Worm (Caenorhabditis elegans) whole organism, L4 larva: Measurements from ENCODE around the gene ZC412.3.

ENCODE experiments used
- D1046.2 ChIP-seq: fragments of 200-800 bp; sonication (Bioruptor generic); IDR thresholded peaks from 2 replicates; pipeline ENCODE4 v1.3.6; 2022; ENCODE audit warnings: missing genetic modification characterization, missing compliant biosample characterization
- F49E8.2 ChIP-seq: sonication (generic microtip); optimal IDR thresholded peaks from 2 replicates; lab custom pipeline; 2016; ENCODE audit warnings: missing compliant biosample characterization, mild to moderate bottlenecking, missing genetic modification characterization, borderline replicate concordance
- Y105C5A.15 ChIP-seq: fragments of 200-800 bp; sonication (Bioruptor generic); IDR thresholded peaks from 2 replicates; pipeline ENCODE4 v1.3.6; 2022; ENCODE audit warnings: missing genetic modification characterization, missing compliant biosample characterization
- Y5F2A.4 ChIP-seq: fragments of 200-800 bp; sonication (Bioruptor generic); optimal IDR thresholded peaks from 2 replicates; lab custom pipeline; 2018; ENCODE audit warnings: mild to moderate bottlenecking, missing genetic modification characterization, missing compliant biosample characterization
- aha-1 ChIP-seq: fragments of 150-350 bp; peaks from one replicate; lab custom pipeline; 2014; ENCODE audit warnings: missing biosample characterization, missing genetic modification characterization
- aly-2 ChIP-seq: sonication (generic microtip); optimal IDR thresholded peaks from 2 replicates; lab custom pipeline; 2018; ENCODE audit warnings: missing biosample characterization, missing genetic modification characterization
- ama-1 ChIP-seq: fragments of 150-350 bp; optimal IDR thresholded peaks from 2 replicates; lab custom pipeline; 2014; ENCODE audit warnings: inconsistent platforms, mixed read lengths
- arid-1 ChIP-seq: fragments of 200-800 bp; sonication (Bioruptor generic); conservative IDR thresholded peaks from 2 replicates; pipeline ENCODE4 v1.3.6; 2022; ENCODE audit warnings: missing genetic modification reagents, missing genetic modification characterization, missing compliant biosample characterization
- ceh-20 ChIP-seq: fragments of 200-800 bp; sonication (Bioruptor generic); IDR thresholded peaks from 2 replicates; pipeline ENCODE4 v1.3.6; 2022; ENCODE audit warnings: missing genetic modification reagents, missing genetic modification characterization, missing compliant biosample characterization
- cey-2 ChIP-seq: sonication (generic microtip); optimal IDR thresholded peaks from 3 replicates; lab custom pipeline; 2017; ENCODE audit warnings: missing genetic modification characterization, mild to moderate bottlenecking, missing compliant biosample characterization, antibody characterized with exemption, borderline replicate concordance; ENCODE audit not compliant: insufficient read depth
- ctbp-1 ChIP-seq: fragments of 200-800 bp; sonication (Bioruptor generic); IDR thresholded peaks from 2 replicates; pipeline ENCODE4 v1.3.6; 2022; ENCODE audit warnings: missing genetic modification reagents, missing genetic modification characterization, missing compliant biosample characterization
- daf-16 ChIP-seq, 3 experiments: sonication (generic microtip); optimal IDR thresholded peaks; 2 replicates each; lab custom pipeline; 2016 to 2017; ENCODE audit warnings: missing genetic modification characterization in 3 of 3, missing genetic modification reagents in 3 of 3, mild to moderate bottlenecking in 2 of 3, missing compliant biosample characterization in 2 of 3, missing biosample characterization in 1 of 3, moderate library complexity in 1 of 3
- daf-8 ChIP-seq: fragments of 200-800 bp; sonication (Bioruptor generic); IDR thresholded peaks from 2 replicates; pipeline ENCODE4 v1.3.6; 2022; ENCODE audit warnings: missing genetic modification characterization, missing compliant biosample characterization
- dmd-6 ChIP-seq: fragments of 200-800 bp; sonication (Bioruptor generic); IDR thresholded peaks from 2 replicates; pipeline ENCODE4 v1.3.6; 2022; ENCODE audit warnings: missing genetic modification reagents, missing genetic modification characterization, missing compliant biosample characterization
- dmd-8 ChIP-seq: fragments of 200-800 bp; sonication (Bioruptor generic); IDR thresholded peaks from 2 replicates; pipeline ENCODE4 v1.3.6; 2022; ENCODE audit warnings: missing genetic modification characterization, missing compliant biosample characterization
- dpl-1 ChIP-seq: fragments of 150-350 bp; optimal IDR thresholded peaks from 2 replicates; lab custom pipeline; 2014; ENCODE audit warnings: missing biosample characterization, missing genetic modification reagents, missing genetic modification characterization
- dve-1 ChIP-seq: sonication (generic microtip); optimal IDR thresholded peaks from 2 replicates; lab custom pipeline; 2017; ENCODE audit warnings: antibody characterized with exemption, mild to moderate bottlenecking, missing genetic modification characterization, missing compliant biosample characterization; ENCODE audit not compliant: insufficient read depth
- egl-27 ChIP-seq: sonication (generic microtip); optimal IDR thresholded peaks from 3 replicates; lab custom pipeline; 2017; ENCODE audit warnings: missing biosample characterization, missing genetic modification reagents, missing genetic modification characterization
- fos-1 ChIP-seq: fragments of 150-350 bp; optimal IDR thresholded peaks from 2 replicates; lab custom pipeline; 2014; ENCODE audit warnings: missing biosample characterization, missing genetic modification characterization
- hif-1 ChIP-seq, 2 experiments: sonication (generic microtip); optimal IDR thresholded peaks; 2 replicates each; lab custom pipeline; 2016 to 2017; ENCODE audit warnings: missing compliant biosample characterization in 2 of 2, missing genetic modification characterization in 2 of 2, missing genetic modification reagents in 2 of 2, missing genotype in 2 of 2, mild to moderate bottlenecking in 1 of 2
- hlh-11 ChIP-seq: fragments of 200-800 bp; sonication (Bioruptor generic); optimal IDR thresholded peaks from 2 replicates; lab custom pipeline; 2018; ENCODE audit warnings: mild to moderate bottlenecking, missing genetic modification characterization, missing compliant biosample characterization
- hlh-30 ChIP-seq: sonication (generic microtip); optimal IDR thresholded peaks from 2 replicates; lab custom pipeline; 2017; ENCODE audit warnings: antibody characterized with exemption, mild to moderate bottlenecking, missing genetic modification characterization, missing compliant biosample characterization; ENCODE audit not compliant: insufficient read depth
- jun-1 ChIP-seq: fragments of 150-350 bp; optimal IDR thresholded peaks from 2 replicates; lab custom pipeline; 2014; ENCODE audit warnings: missing biosample characterization, missing genetic modification reagents, missing genetic modification characterization
- lin-1 ChIP-seq: fragments of 200-800 bp; sonication (Bioruptor generic); IDR thresholded peaks from 2 replicates; pipeline ENCODE4 v1.3.6; 2022; ENCODE audit warnings: missing genetic modification reagents, missing genetic modification characterization, missing compliant biosample characterization
- lin-39 ChIP-seq: fragments of 150-350 bp; optimal IDR thresholded peaks from 2 replicates; lab custom pipeline; 2014; ENCODE audit warnings: missing biosample characterization, missing genetic modification reagents, missing genetic modification characterization
- lsy-2 ChIP-seq, 2 experiments: fragments of 150-350 bp in 1 of 2; sonication (generic microtip) in 1 of 2; optimal IDR thresholded peaks; 2 replicates each; lab custom pipeline; 2014 to 2017; ENCODE audit warnings: missing biosample characterization in 2 of 2, missing genetic modification characterization in 2 of 2
- mdl-1 ChIP-seq, 2 experiments: fragments of 150-350 bp in 1 of 2; sonication (generic microtip) in 1 of 2; optimal IDR thresholded peaks; 2 replicates each; lab custom pipeline; 2014 to 2017; ENCODE audit warnings: missing biosample characterization in 2 of 2, missing genetic modification characterization in 2 of 2
- mdt-29 ChIP-seq: fragments of 200-800 bp; sonication (Bioruptor generic); IDR thresholded peaks from 2 replicates; pipeline ENCODE4 v1.3.6; 2022; ENCODE audit warnings: missing genetic modification reagents, missing genetic modification characterization, missing compliant biosample characterization
- nhr-102 ChIP-seq: sonication (generic microtip); optimal IDR thresholded peaks from 2 replicates; lab custom pipeline; 2016; ENCODE audit warnings: mild to moderate bottlenecking, missing genetic modification characterization, moderate library complexity, missing compliant biosample characterization
- nhr-25 ChIP-seq: sonication (generic microtip); optimal IDR thresholded peaks from 2 replicates; lab custom pipeline; 2017; ENCODE audit warnings: missing genetic modification characterization, mild to moderate bottlenecking, missing compliant biosample characterization, antibody characterized with exemption, moderate library complexity, borderline replicate concordance; ENCODE audit not compliant: insufficient read depth
- nhr-28 ChIP-seq: fragments of 150-350 bp; optimal IDR thresholded peaks from 2 replicates; lab custom pipeline; 2014; ENCODE audit warnings: missing biosample characterization, missing genetic modification characterization
- nhr-42 ChIP-seq: fragments of 200-800 bp; sonication (Bioruptor generic); IDR thresholded peaks from 2 replicates; pipeline ENCODE4 v1.3.6; 2022; ENCODE audit warnings: missing genetic modification characterization, missing compliant biosample characterization
- nhr-48 ChIP-seq: sonication (generic microtip); optimal IDR thresholded peaks from 2 replicates; lab custom pipeline; 2016; ENCODE audit warnings: mild to moderate bottlenecking, missing genetic modification characterization, missing compliant biosample characterization
- nhr-77 ChIP-seq: fragments of 150-350 bp; optimal IDR thresholded peaks from 2 replicates; lab custom pipeline; 2014; ENCODE audit warnings: missing biosample characterization, missing genetic modification characterization
- pha-4 ChIP-seq, 2 experiments: fragments of 150-350 bp in 1 of 2; fragments of 200-800 bp in 1 of 2; sonication (Bioruptor generic) in 1 of 2; IDR thresholded peaks in 1 of 2; optimal IDR thresholded peaks in 1 of 2; 2 replicates each; pipeline versions ENCODE4 v1.3.6 to Lab custom; 2014 to 2022; ENCODE audit warnings: missing genetic modification characterization in 2 of 2, missing genetic modification reagents in 2 of 2, missing biosample characterization in 1 of 2, missing compliant biosample characterization in 1 of 2
- php-3 ChIP-seq: fragments of 200-800 bp; sonication (Bioruptor generic); IDR thresholded peaks from 2 replicates; pipeline ENCODE4 v1.3.6; 2022; ENCODE audit warnings: missing genetic modification reagents, missing genetic modification characterization, missing compliant biosample characterization
- pqm-1 ChIP-seq: sonication (generic microtip); optimal IDR thresholded peaks from 2 replicates; lab custom pipeline; 2017; ENCODE audit warnings: missing biosample characterization, missing genetic modification characterization
- skn-1 ChIP-seq: fragments of 150-350 bp; optimal IDR thresholded peaks from 2 replicates; lab custom pipeline; 2014; ENCODE audit warnings: missing biosample characterization, missing genetic modification characterization
- spr-3 ChIP-seq: fragments of 200-800 bp; sonication (Bioruptor generic); optimal IDR thresholded peaks from 2 replicates; lab custom pipeline; 2018; ENCODE audit warnings: mild to moderate bottlenecking, missing genetic modification characterization, missing compliant biosample characterization
- tag-97 ChIP-seq: fragments of 200-800 bp; sonication (Bioruptor generic); IDR thresholded peaks from 2 replicates; pipeline ENCODE4 v1.3.6; 2022; ENCODE audit warnings: missing genetic modification characterization, missing compliant biosample characterization
- unc-39 ChIP-seq: sonication (generic microtip); optimal IDR thresholded peaks from 2 replicates; lab custom pipeline; 2017; ENCODE audit warnings: missing biosample characterization, missing genetic modification characterization
- zfp-3 ChIP-seq: fragments of 200-800 bp; sonication (Bioruptor generic); conservative IDR thresholded peaks from 2 replicates; pipeline ENCODE4 v1.3.6; 2022; ENCODE audit warnings: missing genetic modification reagents, missing genetic modification characterization, missing compliant biosample characterization
- ztf-11 ChIP-seq: fragments of 150-350 bp; optimal IDR thresholded peaks from 2 replicates; lab custom pipeline; 2014; ENCODE audit warnings: missing biosample characterization, missing genetic modification characterization
- ztf-7 ChIP-seq: fragments of 150-350 bp; optimal IDR thresholded peaks from 2 replicates; lab custom pipeline; 2014; ENCODE audit warnings: missing biosample characterization, missing genetic modification characterization

The ZC412.3 gene

DNA sequence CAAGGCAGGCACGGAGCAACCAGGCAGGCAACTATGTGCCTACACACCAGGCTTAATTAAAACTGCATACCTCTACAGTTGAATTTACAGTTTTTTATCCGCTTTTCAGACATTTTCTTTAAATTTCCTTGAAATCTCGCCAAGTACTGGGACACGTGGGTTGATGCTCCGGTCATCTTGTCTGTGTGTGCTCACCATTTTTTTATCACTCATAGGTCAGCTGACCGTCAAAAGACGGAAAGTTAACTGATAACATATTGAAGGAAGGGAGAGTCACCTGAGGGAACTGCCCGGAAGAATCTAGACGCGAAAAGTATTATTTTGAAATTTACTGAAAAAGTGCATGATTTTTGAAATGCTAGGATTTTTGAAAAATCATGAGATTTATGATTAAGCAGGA, 20.8 kb downstream of the ZC412.3 start (continued):
- peak in 1 of 2 experiments; percentile 34 for TF ChIP-seq daf-16 (GFP tag; optimal IDR thresholded peaks at IDR 0.05; lab: Kevin White, UChicago)
- TF ChIP-seq daf-16 (tag; optimal IDR thresholded peaks at IDR 0.05; lab: Kevin White, UChicago), result peak; percentile 52
- no peak for TF ChIP-seq cey-2 (tag; lab: Kevin White, UChicago)
- peak; percentile 87 for TF ChIP-seq dmd-6 (GFP tag; lab: Robert Waterston, UW)
- no peak for TF ChIP-seq fos-1 (tag; lab: Kevin White, UChicago)
- TF ChIP-seq ceh-20 (GFP tag; lab: Robert Waterston, UW), result no peak
- TF ChIP-seq ztf-11 (tag; lab: Kevin White, UChicago), result no peak
- no peak for TF ChIP-seq aly-2
- no peak for TF ChIP-seq nhr-42
- TF ChIP-seq php-3 (GFP tag; lab: Robert Waterston, UW), result peak; percentile 51; the same call in 1 of the 2 replicates
- no peak for TF ChIP-seq ztf-7
- peak; percentile 77 for TF ChIP-seq lin-1 (GFP tag; lab: Robert Waterston, UW)
- no peak for TF ChIP-seq skn-1 (tag; lab: Kevin White, UChicago)
- TF ChIP-seq lin-39 (tag; lab: Kevin White, UChicago), result no peak
- no peak for TF ChIP-seq dpl-1 (GFP tag; lab: Kevin White, UChicago)
- peak; percentile 90 for TF ChIP-seq hlh-11 (tag; lab: Kevin White, UChicago)
- no peak for TF ChIP-seq daf-8 (GFP tag; lab: Robert Waterston, UW)
- no peak for TF ChIP-seq spr-3
- TF ChIP-seq mdt-29, result peak; percentile 94
- no peak for TF ChIP-seq Y105C5A.15 (GFP tag; lab: Robert Waterston, UW)
- peak; percentile 61 for TF ChIP-seq nhr-28 (tag; lab: Kevin White, UChicago)
- no peak for TF ChIP-seq Y5F2A.4 (GFP tag; lab: Kevin White, UChicago)
- TF ChIP-seq tag-97 (GFP tag; lab: Robert Waterston, UW), result no peak
- TF ChIP-seq lsy-2 (tag; optimal IDR thresholded peaks at IDR 0.05; lab: Kevin White, UChicago), result peak in 1 of 2 experiments; percentile 5
- no peak for TF ChIP-seq unc-39 (tag; lab: Kevin White, UChicago)
- peak; percentile 88 for TF ChIP-seq dve-1 (tag; lab: Kevin White, UChicago)
- TF ChIP-seq egl-27 (tag; lab: Kevin White, UChicago), result no peak
- no peak for TF ChIP-seq D1046.2 (GFP tag; lab: Robert Waterston, UW)
- TF ChIP-seq pqm-1, result peak; percentile 31
- TF ChIP-seq nhr-25, result no peak
- no peak for TF ChIP-seq arid-1 (GFP tag; lab: Robert Waterston, UW)
- peak; percentile 59 for TF ChIP-seq nhr-77
- TF ChIP-seq F49E8.2 (tag; lab: Kevin White, UChicago), result no peak
- TF ChIP-seq pha-4 (GFP tag; IDR thresholded peaks at IDR 0.05; lab: Robert Waterston, UW), result no peak
- TF ChIP-seq pha-4 (tag; optimal IDR thresholded peaks at IDR 0.05; lab: Kevin White, UChicago), result no peak
- TF ChIP-seq nhr-102 (tag; lab: Kevin White, UChicago), result peak; percentile 21
- no peak for TF ChIP-seq jun-1 (tag; lab: Kevin White, UChicago)
- no peak for TF ChIP-seq zfp-3 (GFP tag; lab: Robert Waterston, UW)
- peak; percentile 91 for TF ChIP-seq hlh-30 (tag; lab: Kevin White, UChicago)
- no peak for TF ChIP-seq ama-1 (lab: Kevin White, UChicago)
- TF ChIP-seq mdl-1 (tag; optimal IDR thresholded peaks at IDR 0.05; lab: Kevin White, UChicago), result peak in 1 of 2 experiments; percentile 84
- TF ChIP-seq hif-1 (tag; optimal IDR thresholded peaks at IDR 0.05; lab: Kevin White, UChicago), result peak in 1 of 2 experiments; percentile 54
- peak; percentile 44 for TF ChIP-seq nhr-48 (tag; lab: Kevin White, UChicago)
- TF ChIP-seq dmd-8, result no peak
- TF ChIP-seq ctbp-1 (GFP tag; lab: Robert Waterston, UW), result 0 out of 2 replicates have a peak, but pooled peaks have one; percentile 39
- peak; percentile 48 for TF ChIP-seq aha-1 (tag; lab: Kevin White, UChicago)
